Worm (Caenorhabditis elegans): ENCODE results near the gene C29A12.1.

Gene C29A12.1

ce11 chrV:10771390-10771789 lies 41.9 kb downstream of the C29A12.1 start, which contains the start of gene D1054.3:
Gene D1054.3, plus strand, starts transcription at chrV:10771451.
- TF ChIP-seq C06A6.2 (GFP tag; conservative IDR thresholded peaks at IDR 0.05) (no peak), ztf-18 (tag; optimal IDR thresholded peaks at IDR 0.05) (no peak), B0336.3 (GFP tag; IDR thresholded peaks at IDR 0.05) (0 out of 2 replicates have a peak, but pooled peaks have one; percentile 15), Y95B8A.8 (GFP tag; IDR thresholded peaks at IDR 0.05) (no peak), lir-1 (GFP tag; conservative IDR thresholded peaks at IDR 0.05) (no peak), lin-35 (GFP tag; optimal IDR thresholded peaks at IDR 0.05) (no peak), hlh-26 (GFP tag; conservative IDR thresholded peaks at IDR 0.05) (no peak), T26A5.8 (tag; optimal IDR thresholded peaks at IDR 0.05) (no peak), lin-54 (GFP tag; optimal IDR thresholded peaks at IDR 0.05) (peak; percentile 5), ets-4 (GFP tag; optimal IDR thresholded peaks at IDR 0.05) (no peak), mel-28 (tag; optimal IDR thresholded peaks at IDR 0.05; ENCODE audit: borderline replicate concordance) (no peak), F55B11.4 (tag; optimal IDR thresholded peaks at IDR 0.05; ENCODE audit: borderline replicate concordance, insufficient read depth) (no peak), pbrm-1 (GFP tag; IDR thresholded peaks at IDR 0.05) (no peak), ceh-79 (tag; optimal IDR thresholded peaks at IDR 0.05) (no peak), F23B12.7 (tag; optimal IDR thresholded peaks at IDR 0.05; ENCODE audit: insufficient read depth) (no peak), ceh-100 (GFP tag; IDR thresholded peaks at IDR 0.05) (no peak), nfya-1 (tag; optimal IDR thresholded peaks at IDR 0.05; ENCODE audit: borderline replicate concordance, insufficient read depth) (no peak), ztf-22 (GFP tag; optimal IDR thresholded peaks at IDR 0.05) (no peak), madf-3 (GFP tag; IDR thresholded peaks at IDR 0.05) (peak; percentile 74; the same call in 1 of the 2 replicates), Y56A3A.18 (GFP tag; IDR thresholded peaks at IDR 0.05) (no peak), hmg-20 (GFP tag; IDR thresholded peaks at IDR 0.05) (no peak), ekl-4 (GFP tag; IDR thresholded peaks at IDR 0.05) (peak; percentile 50; the same call in 1 of the 2 replicates), snpc-1.3 (tag; optimal IDR thresholded peaks at IDR 0.05; ENCODE audit: insufficient read depth) (peak; percentile 49), K11D2.4 (GFP tag; IDR thresholded peaks at IDR 0.05) (no peak), snpc-3.4 (tag; optimal IDR thresholded peaks at IDR 0.05) (peak; percentile 15), F39B2.1 (GFP tag; IDR thresholded peaks at IDR 0.05) (0 out of 2 replicates have a peak, but pooled peaks have one; percentile 50), nfya-2 (GFP tag; IDR thresholded peaks at IDR 0.05) (no peak), ccch-3 (GFP tag; optimal IDR thresholded peaks at IDR 0.05) (no peak), pha-4 (tag; optimal IDR thresholded peaks at IDR 0.05) (no peak), madf-6 (GFP tag; IDR thresholded peaks at IDR 0.05) (peak; percentile 49; the same call in 1 of the 2 replicates), hrde-1 (tag; optimal IDR thresholded peaks at IDR 0.05; ENCODE audit: borderline replicate concordance) (peak; percentile 20), zfh-2 (GFP tag; conservative IDR thresholded peaks at IDR 0.05) (no peak), hsf-1 (GFP tag; IDR thresholded peaks at IDR 0.05) (peak; percentile 51; the same call in 1 of the 2 replicates), sptf-2 (GFP tag; optimal IDR thresholded peaks at IDR 0.05) (no peak), athp-1 (tag; optimal IDR thresholded peaks at IDR 0.05) (no peak), F37B4.10 (GFP tag; IDR thresholded peaks at IDR 0.05) (no peak), Y79H2A.3 (GFP tag; conservative IDR thresholded peaks at IDR 0.05) (0 out of 2 replicates have a peak, but pooled peaks have one; percentile 43), snpc-4 (GFP tag; optimal IDR thresholded peaks at IDR 0.05) (no peak), snpc-4 (tag; optimal IDR thresholded peaks at IDR 0.05) (no peak), Y53G8AR.9 (GFP tag; conservative IDR thresholded peaks at IDR 0.05) (0 out of 2 replicates have a peak, but pooled peaks have one; percentile 63), F10E7.11 (tag; optimal IDR thresholded peaks at IDR 0.05) (no peak), zim-3 (tag; optimal IDR thresholded peaks at IDR 0.05) (no peak), Y53F4B.3 (GFP tag; IDR thresholded peaks at IDR 0.05) (no peak), nfyb-1 (GFP tag; IDR thresholded peaks at IDR 0.05) (0 out of 2 replicates have a peak, but pooled peaks have one; percentile 41)

All from whole organism, young adult.